Worm (Caenorhabditis elegans) whole organism, L1 larva: Measurements from ENCODE around the gene dgtr-1.

Source experiments
- C16A3.4 ChIP-seq: fragments of 150-350 bp; optimal IDR thresholded peaks from 2 replicates; lab custom pipeline; 2014; ENCODE audit warnings: missing biosample characterization, missing genetic modification characterization
- C34B4.2 ChIP-seq: sonication (generic microtip); optimal IDR thresholded peaks from 2 replicates; lab custom pipeline; 2017; ENCODE audit warnings: mild to moderate bottlenecking, missing genetic modification characterization, missing compliant biosample characterization
- blmp-1 ChIP-seq: fragments of 150-350 bp; optimal IDR thresholded peaks from 2 replicates; lab custom pipeline; 2014; ENCODE audit warnings: missing biosample characterization, missing genetic modification characterization
- ceh-90 ChIP-seq: sonication (generic microtip); optimal IDR thresholded peaks from 2 replicates; lab custom pipeline; 2016; ENCODE audit warnings: missing genetic modification characterization, missing compliant biosample characterization
- ces-1 ChIP-seq: fragments of 150-350 bp; optimal IDR thresholded peaks from 2 replicates; lab custom pipeline; 2014; ENCODE audit warnings: missing biosample characterization, missing genetic modification reagents, missing genetic modification characterization
- dpl-1 ChIP-seq, 3 experiments: fragments of 150-350 bp in 2 of 3; sonication (generic microtip) in 1 of 3; optimal IDR thresholded peaks; 2 replicates each; lab custom pipeline; 2014 to 2017; ENCODE audit warnings: missing biosample characterization in 3 of 3, missing genetic modification characterization in 3 of 3, missing genetic modification reagents in 3 of 3
- efl-1 ChIP-seq, 4 experiments: fragments of 150-350 bp; optimal IDR thresholded peaks in 3 of 4; peaks in 1 of 4; 1 replicate in 1 of 4; 2 replicates in 3 of 4; lab custom pipeline; 2014; ENCODE audit warnings: missing biosample characterization in 2 of 4, missing genetic modification characterization in 2 of 4, missing genetic modification reagents in 2 of 4
- efl-3 ChIP-seq: fragments of 200-800 bp; sonication (Bioruptor generic); optimal IDR thresholded peaks from 2 replicates; lab custom pipeline; 2018; ENCODE audit warnings: mild to moderate bottlenecking, missing genetic modification characterization, missing compliant biosample characterization
- elt-3 ChIP-seq, 6 experiments: fragments of 150-350 bp in 1 of 6; sonication (generic microtip); optimal IDR thresholded peaks; 2 replicates each; lab custom pipeline; 2017 to 2018; ENCODE audit warnings: missing biosample characterization in 6 of 6, missing genetic modification characterization in 6 of 6, inconsistent platforms in 1 of 6
- fkh-4 ChIP-seq: sonication (generic microtip); optimal IDR thresholded peaks from 2 replicates; lab custom pipeline; 2016; ENCODE audit warnings: missing compliant biosample characterization, missing genetic modification characterization, borderline replicate concordance
- hpl-2 ChIP-seq: fragments of 150-350 bp; optimal IDR thresholded peaks from 2 replicates; lab custom pipeline; 2014; ENCODE audit warnings: missing biosample characterization, missing genetic modification reagents, missing genetic modification characterization
- jun-1 ChIP-seq: fragments of 150-350 bp; optimal IDR thresholded peaks from 2 replicates; lab custom pipeline; 2014; ENCODE audit warnings: missing biosample characterization, missing genetic modification reagents, missing genetic modification characterization
- lin-13 ChIP-seq: fragments of 150-350 bp; optimal IDR thresholded peaks from 2 replicates; lab custom pipeline; 2014; ENCODE audit warnings: missing biosample characterization, missing genetic modification reagents, missing genetic modification characterization
- lin-14 ChIP-seq: fragments of 200-800 bp; sonication (Bioruptor generic); optimal IDR thresholded peaks from 2 replicates; lab custom pipeline; 2018; ENCODE audit warnings: mild to moderate bottlenecking, missing genetic modification characterization, moderate library complexity, missing compliant biosample characterization
- lin-35 ChIP-seq, 2 experiments: fragments of 150-350 bp; optimal IDR thresholded peaks; 2 replicates each; lab custom pipeline; 2014; ENCODE audit warnings: missing biosample characterization in 2 of 2, missing genetic modification characterization in 2 of 2, missing genetic modification reagents in 2 of 2
- lir-3 ChIP-seq: sonication (generic microtip); optimal IDR thresholded peaks from 2 replicates; lab custom pipeline; 2016; ENCODE audit warnings: mild to moderate bottlenecking, missing genetic modification characterization, moderate library complexity, missing compliant biosample characterization; ENCODE audit not compliant: poor library complexity
- lsy-2 ChIP-seq, 2 experiments: fragments of 150-350 bp; optimal IDR thresholded peaks; 2 replicates each; lab custom pipeline; 2014; ENCODE audit warnings: missing biosample characterization in 2 of 2, missing genetic modification characterization in 2 of 2
- mdl-1 ChIP-seq, 2 experiments: fragments of 150-350 bp; optimal IDR thresholded peaks; 2 replicates each; lab custom pipeline; 2014 to 2017; ENCODE audit warnings: missing biosample characterization in 2 of 2, missing genetic modification characterization in 2 of 2, inconsistent platforms in 1 of 2
- mef-2 ChIP-seq: fragments of 150-350 bp; optimal IDR thresholded peaks from 2 replicates; lab custom pipeline; 2014; ENCODE audit warnings: missing biosample characterization, missing genetic modification characterization
- mep-1 ChIP-seq: fragments of 150-350 bp; optimal IDR thresholded peaks from 2 replicates; lab custom pipeline; 2014; ENCODE audit warnings: missing biosample characterization, missing genetic modification characterization
- nhr-20 ChIP-seq: sonication (generic microtip); optimal IDR thresholded peaks from 2 replicates; lab custom pipeline; 2016; ENCODE audit warnings: mild to moderate bottlenecking, missing genetic modification characterization, missing compliant biosample characterization
- nhr-47 ChIP-seq: sonication (generic microtip); optimal IDR thresholded peaks from 2 replicates; lab custom pipeline; 2016; ENCODE audit warnings: mild to moderate bottlenecking, missing genetic modification characterization, moderate library complexity, missing compliant biosample characterization
- nhr-71 ChIP-seq: sonication (generic microtip); optimal IDR thresholded peaks from 2 replicates; lab custom pipeline; 2016; ENCODE audit warnings: mild to moderate bottlenecking, missing genetic modification characterization, moderate library complexity, missing compliant biosample characterization
- nhr-90 ChIP-seq: sonication (generic microtip); optimal IDR thresholded peaks from 2 replicates; lab custom pipeline; 2016; ENCODE audit warnings: mild to moderate bottlenecking, missing genetic modification characterization, missing compliant biosample characterization; ENCODE audit not compliant: poor library complexity
- skn-1 ChIP-seq: fragments of 150-350 bp; optimal IDR thresholded peaks from 2 replicates; lab custom pipeline; 2014; ENCODE audit warnings: missing biosample characterization, missing genetic modification characterization
- snu-23 ChIP-seq: sonication (generic microtip); optimal IDR thresholded peaks from 2 replicates; lab custom pipeline; 2016; ENCODE audit warnings: missing genetic modification characterization, missing compliant biosample characterization
- unc-30 ChIP-seq: sonication (generic microtip); optimal IDR thresholded peaks from 2 replicates; lab custom pipeline; 2017; ENCODE audit warnings: missing biosample characterization, missing genetic modification characterization

dgtr-1 gene

ce11 chrV:6541875-6542274 lies 45.0 kb downstream of the dgtr-1 start:
- TF ChIP-seq mdl-1 (tag; optimal IDR thresholded peaks at IDR 0.05; lab: Kevin White, UChicago) (peak in 1 of 2 experiments; percentile 22), lir-3 (tag; lab: Kevin White, UChicago) (no peak), skn-1 (tag; lab: Kevin White, UChicago) (peak; percentile 44), blmp-1 (tag; lab: Kevin White, UChicago) (peak; percentile 63), nhr-20 (tag; lab: Kevin White, UChicago) (peak; percentile 49), nhr-47 (tag; lab: Kevin White, UChicago) (no peak), snu-23 (GFP tag; lab: Kevin White, UChicago) (peak; percentile 47), efl-3 (GFP tag; lab: Kevin White, UChicago) (no peak), lsy-2 (tag; optimal IDR thresholded peaks at IDR 0.05; lab: Kevin White, UChicago) (peak in 1 of 2 experiments; percentile 38), C16A3.4 (peak; percentile 2), efl-1 (optimal IDR thresholded peaks at IDR 0.05; lab: Kevin White, UChicago) (no peak), efl-1 (GFP tag; optimal IDR thresholded peaks at IDR 0.05 in 1 of 2; lab: Kevin White, UChicago) (peak in 1 of 2 experiments; percentile 77), nhr-71 (tag; lab: Kevin White, UChicago) (peak; percentile 32), elt-3 (tag; optimal IDR thresholded peaks at IDR 0.05; lab: Kevin White, UChicago) (peak in 1 of 6 experiments; percentile 48), unc-30 (tag; lab: Kevin White, UChicago) (no peak), nhr-90 (tag; lab: Kevin White, UChicago) (peak; percentile 4), lin-14 (GFP tag; lab: Kevin White, UChicago) (peak; percentile 80), jun-1 (tag; lab: Kevin White, UChicago) (no peak), dpl-1 (GFP tag; optimal IDR thresholded peaks at IDR 0.05; lab: Kevin White, UChicago) (peak in 1 of 3 experiments; percentile 12), mef-2 (tag; lab: Kevin White, UChicago) (no peak), ces-1 (GFP tag; lab: Kevin White, UChicago) (no peak), mep-1 (tag; lab: Kevin White, UChicago) (peak; percentile 11), lin-13 (GFP tag; lab: Kevin White, UChicago) (no peak), C34B4.2 (no peak)
- TF ChIP-seq, all 84 proteins: peak for 14

DNA sequence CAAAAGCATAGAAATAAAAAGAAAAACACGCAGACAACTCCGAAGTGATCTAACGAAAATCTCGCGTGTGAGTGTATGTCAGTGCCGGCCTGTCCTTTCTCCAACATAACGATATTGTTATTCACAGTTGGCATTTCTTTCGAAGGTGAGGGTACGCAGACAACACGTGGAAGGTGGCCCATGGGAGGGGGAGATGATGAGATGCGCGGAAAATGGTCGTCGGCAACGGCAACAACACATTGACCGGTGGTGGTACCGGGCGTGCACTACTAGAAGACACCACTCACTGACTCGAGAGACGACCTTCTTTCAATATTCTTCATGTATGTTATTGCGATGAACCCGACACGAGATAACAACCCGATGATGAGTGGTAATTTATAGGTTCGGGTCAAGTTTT lies 48.1 kb downstream of the dgtr-1 start:
- TF ChIP-seq snu-23 (GFP tag; lab: Kevin White, UChicago) (peak; percentile 42), C16A3.4 (no peak), lin-13 (GFP tag; lab: Kevin White, UChicago) (no peak), mep-1 (tag; lab: Kevin White, UChicago) (peak; percentile 40), blmp-1 (tag; lab: Kevin White, UChicago) (peak; percentile 37), fkh-4 (tag; lab: Kevin White, UChicago) (no peak), unc-30 (tag; lab: Kevin White, UChicago) (no peak), nhr-71 (tag; lab: Kevin White, UChicago) (peak; percentile 6), nhr-20 (tag; lab: Kevin White, UChicago) (peak; percentile 41), lin-14 (GFP tag; lab: Kevin White, UChicago) (peak; percentile 77), nhr-90 (tag; lab: Kevin White, UChicago) (peak; percentile 28), ceh-90 (tag; lab: Kevin White, UChicago) (no peak)
- TF ChIP-seq, all 84 proteins: peak for 7

ce11 chrV:6546450-6547171 lies 49.7 kb downstream of the dgtr-1 start, which contains the start of gene dre-1:
dre-1 (minus strand) TSS chrV:6546500.
- TF ChIP-seq lin-35 (GFP tag; optimal IDR thresholded peaks at IDR 0.05; lab: Kevin White, UChicago) (peak in 1 of 2 experiments; percentile 12), hpl-2 (GFP tag; lab: Kevin White, UChicago) (no peak), efl-1 (optimal IDR thresholded peaks at IDR 0.05; lab: Kevin White, UChicago) (no peak), efl-1 (GFP tag; optimal IDR thresholded peaks at IDR 0.05 in 1 of 2; lab: Kevin White, UChicago) (peak in 1 of 2 experiments; percentile 35)
